Worm (Caenorhabditis elegans) whole organism, early embryonic: ENCODE data around the gene rpb-2.
A peak's percentile ranks its signal among the peaks of the same experiment; 100 is the strongest.

Experiments used
- B0310.2 ChIP-seq: sonication (generic microtip); optimal IDR thresholded peaks from 2 replicates; lab custom pipeline; 2016; ENCODE audit warnings: mild to moderate bottlenecking, missing genetic modification characterization, missing compliant biosample characterization
- F13C5.2 ChIP-seq: sonication (generic microtip); optimal IDR thresholded peaks from 2 replicates; lab custom pipeline; 2017; ENCODE audit warnings: mild to moderate bottlenecking, missing genetic modification characterization, inconsistent platforms, missing compliant biosample characterization
- aly-1 ChIP-seq: sonication (generic microtip); optimal IDR thresholded peaks from 2 replicates; lab custom pipeline; 2016; ENCODE audit warnings: missing genetic modification characterization, missing compliant biosample characterization
- ama-1 ChIP-seq: fragments of 150-350 bp; optimal IDR thresholded peaks from 2 replicates; lab custom pipeline; 2014
- ceh-13 ChIP-seq: fragments of 200-800 bp; sonication (Bioruptor generic); optimal IDR thresholded peaks from 2 replicates; lab custom pipeline; 2018; ENCODE audit warnings: mild to moderate bottlenecking, missing genetic modification characterization, missing compliant biosample characterization
- ceh-36 ChIP-seq: sonication (generic microtip); optimal IDR thresholded peaks from 2 replicates; lab custom pipeline; 2016; ENCODE audit warnings: missing genetic modification characterization, inconsistent platforms, missing compliant biosample characterization
- ets-7 ChIP-seq: sonication (generic microtip); optimal IDR thresholded peaks from 2 replicates; lab custom pipeline; 2016; ENCODE audit warnings: missing genotype, missing genetic modification characterization, missing compliant biosample characterization
- flt-1 ChIP-seq: fragments of 200-800 bp; sonication (Bioruptor generic); IDR thresholded peaks from 2 replicates; pipeline ENCODE4 v1.3.6; 2022; ENCODE audit warnings: missing genetic modification characterization, missing compliant biosample characterization
- hmbx-1 ChIP-seq: sonication (generic microtip); optimal IDR thresholded peaks from 2 replicates; lab custom pipeline; 2016; ENCODE audit warnings: mild to moderate bottlenecking, missing genetic modification characterization, missing compliant biosample characterization
- hmg-4 ChIP-seq: fragments of 200-800 bp; sonication (Bioruptor generic); optimal IDR thresholded peaks from 2 replicates; lab custom pipeline; 2018; ENCODE audit warnings: mild to moderate bottlenecking, missing genetic modification characterization, missing compliant biosample characterization
- hnd-1 ChIP-seq: sonication (generic microtip); optimal IDR thresholded peaks from 2 replicates; lab custom pipeline; 2016; ENCODE audit warnings: missing genetic modification characterization, missing compliant biosample characterization
- pes-1 ChIP-seq: fragments of 200-800 bp; sonication (Bioruptor generic); IDR thresholded peaks from 2 replicates; pipeline ENCODE4 v1.3.6; 2022; ENCODE audit warnings: missing genetic modification reagents, missing genetic modification characterization, missing compliant biosample characterization
- scrt-1 ChIP-seq: fragments of 200-800 bp; sonication (Bioruptor generic); IDR thresholded peaks from 2 replicates; pipeline ENCODE4 v1.3.6; 2022; ENCODE audit warnings: missing genetic modification characterization, missing compliant biosample characterization
- sea-1 ChIP-seq: fragments of 200-800 bp; sonication (Bioruptor generic); conservative IDR thresholded peaks from 2 replicates; pipeline ENCODE4 v1.3.6; 2022; ENCODE audit warnings: missing genetic modification characterization, missing compliant biosample characterization
- tbx-11 ChIP-seq: fragments of 200-800 bp; sonication (Bioruptor generic); IDR thresholded peaks from 2 replicates; pipeline ENCODE4 v1.3.6; 2022; ENCODE audit warnings: missing genetic modification characterization, missing compliant biosample characterization
- tbx-37 ChIP-seq: fragments of 200-800 bp; sonication (Bioruptor generic); conservative IDR thresholded peaks from 2 replicates; pipeline ENCODE4 v1.3.6; 2022; ENCODE audit warnings: missing genetic modification reagents, missing genetic modification characterization, missing compliant biosample characterization
- tra-4 ChIP-seq: sonication (generic microtip); optimal IDR thresholded peaks from 2 replicates; lab custom pipeline; 2017; ENCODE audit warnings: missing genetic modification characterization, missing compliant biosample characterization

Gene rpb-2

ce11 chrIII:4939267-4939666, at the start of gene rpb-2:
Gene rpb-2 (plus strand): TSS chrIII:4939567.
- TF ChIP-seq ceh-36 (tag; lab: Kevin White, UChicago) (no peak), B0310.2 (no peak), scrt-1 (GFP tag; lab: Robert Waterston, UW) (no peak), pes-1 (GFP tag; lab: Robert Waterston, UW) (no peak), F13C5.2 (no peak), tbx-37 (GFP tag; lab: Robert Waterston, UW) (no peak), hmg-4 (GFP tag; lab: Kevin White, UChicago) (no peak), hnd-1 (no peak)

ce11 chrIII:4890997-4891396, 48.4 kb upstream of the rpb-2 start, which contains the start of gene F26F4.5:
Gene F26F4.5 (minus strand): TSS chrIII:4891252.
- TF ChIP-seq F13C5.2 (no peak), hmg-4 (GFP tag; lab: Kevin White, UChicago) (no peak), ceh-13 (GFP tag; lab: Kevin White, UChicago) (no peak)

ce11 chrIII:4893540-4893939, 45.8 kb upstream of the rpb-2 start, which contains the start of gene F26F4.6:
Gene F26F4.6 (minus strand): TSS chrIII:4893640.
- TF ChIP-seq ets-7 (tag; lab: Kevin White, UChicago) (no peak), tbx-11 (GFP tag; lab: Robert Waterston, UW) (no peak), F13C5.2 (no peak), B0310.2 (no peak), scrt-1 (GFP tag; lab: Robert Waterston, UW) (no peak), hmbx-1 (no peak)

ce11 chrIII:4895313-4895712, 44.1 kb upstream of the rpb-2 start:
- TF ChIP-seq pes-1 (GFP tag; lab: Robert Waterston, UW) (no peak), tbx-11 (GFP tag; lab: Robert Waterston, UW) (no peak), F13C5.2 (no peak), tra-4 (tag; lab: Kevin White, UChicago) (no peak), hnd-1 (no peak), ceh-36 (tag; lab: Kevin White, UChicago) (no peak)

- TF ChIP-seq ceh-13 (GFP tag; lab: Kevin White, UChicago) (no peak), ets-7 (tag; lab: Kevin White, UChicago) (no peak), hmg-4 (GFP tag; lab: Kevin White, UChicago) (no peak), F13C5.2 (no peak), tra-4 (tag; lab: Kevin White, UChicago) (no peak), tbx-37 (GFP tag; lab: Robert Waterston, UW) (no peak), B0310.2 (no peak), hnd-1 (no peak), ceh-36 (tag; lab: Kevin White, UChicago) (no peak), scrt-1 (GFP tag; lab: Robert Waterston, UW) (no peak), pes-1 (GFP tag; lab: Robert Waterston, UW) (no peak), ama-1 (lab: Kevin White, UChicago) (no peak), tbx-11 (GFP tag; lab: Robert Waterston, UW) (no peak)
Observed at ce11 chrIII:4899035-4899578, 40.3 kb upstream of the rpb-2 start, which contains the start of gene nhl-2. Gene nhl-2 (minus strand): TSS chrIII:4899085.

ce11 chrIII:4899728-4900127, 39.6 kb upstream of the rpb-2 start:
- TF ChIP-seq aly-1 = no peak
- no peak for TF ChIP-seq ama-1 (lab: Kevin White, UChicago)
- no peak for TF ChIP-seq tra-4 (tag; lab: Kevin White, UChicago)
- no peak for TF ChIP-seq tbx-11 (GFP tag; lab: Robert Waterston, UW)
- TF ChIP-seq B0310.2 = peak; percentile 19
- no peak for TF ChIP-seq hmbx-1
- TF ChIP-seq flt-1 (GFP tag; lab: Robert Waterston, UW) = no peak
- peak; percentile 87 for TF ChIP-seq F13C5.2
- TF ChIP-seq sea-1 (GFP tag; lab: Robert Waterston, UW) = 0 out of 2 replicates have a peak, but pooled peaks have one; percentile 14
- TF ChIP-seq hmg-4 (GFP tag; lab: Kevin White, UChicago) = peak; percentile 91
- peak; percentile 55; the same call in 1 of the 2 replicates for TF ChIP-seq scrt-1 (GFP tag; lab: Robert Waterston, UW)
- no peak for TF ChIP-seq hnd-1
- TF ChIP-seq ets-7 (tag; lab: Kevin White, UChicago) = peak; percentile 5
- TF ChIP-seq tbx-37 (GFP tag; lab: Robert Waterston, UW) = no peak
- TF ChIP-seq pes-1 (GFP tag; lab: Robert Waterston, UW) = no peak
- no peak for TF ChIP-seq ceh-36 (tag; lab: Kevin White, UChicago)
- no peak for TF ChIP-seq ceh-13 (GFP tag; lab: Kevin White, UChicago)

ce11 chrIII:4900260-4900659, 39.1 kb upstream of the rpb-2 start, which contains the start of gene tag-340:
Gene tag-340 (plus strand): TSS chrIII:4900508.
- no peak for TF ChIP-seq ama-1 (lab: Kevin White, UChicago)
- no peak for TF ChIP-seq tbx-37 (GFP tag; lab: Robert Waterston, UW)
- no peak for TF ChIP-seq ceh-13 (GFP tag; lab: Kevin White, UChicago)

- TF ChIP-seq flt-1 (GFP tag; lab: Robert Waterston, UW) (no peak), aly-1 (no peak), hmg-4 (GFP tag; lab: Kevin White, UChicago) (no peak), B0310.2 (no peak), hnd-1 (no peak), hmbx-1 (no peak), ceh-36 (tag; lab: Kevin White, UChicago) (no peak), ama-1 (lab: Kevin White, UChicago) (no peak), ceh-13 (GFP tag; lab: Kevin White, UChicago) (no peak), tbx-11 (GFP tag; lab: Robert Waterston, UW) (no peak), sea-1 (GFP tag; lab: Robert Waterston, UW) (no peak), tra-4 (tag; lab: Kevin White, UChicago) (no peak)
Observed at ce11 chrIII:4903784-4904183, 35.6 kb upstream of the rpb-2 start, which contains the start of gene kbp-2. Gene kbp-2 (minus strand): TSS chrIII:4903884.
